Worm (Caenorhabditis elegans) whole organism, midembryonic: ENCODE results near the gene glt-6.
A peak's percentile ranks its signal among the peaks of the same experiment; 100 is the strongest.

Experiments used
- T22C8.4 ChIP-seq: fragments of 200-800 bp; sonication (Bioruptor generic); IDR thresholded peaks from 2 replicates; pipeline ENCODE4 v1.3.6; 2022; ENCODE audit warnings: missing genetic modification characterization, missing compliant biosample characterization
- cog-1 ChIP-seq: sonication (generic microtip); optimal IDR thresholded peaks from 2 replicates; lab custom pipeline; 2016; ENCODE audit warnings: missing genetic modification characterization, missing compliant biosample characterization
- flt-1 ChIP-seq: fragments of 200-800 bp; sonication (Bioruptor generic); IDR thresholded peaks from 2 replicates; pipeline ENCODE4 v1.3.6; 2022; ENCODE audit warnings: missing genetic modification characterization, missing compliant biosample characterization
- klf-2 ChIP-seq: fragments of 200-800 bp; sonication (Bioruptor generic); conservative IDR thresholded peaks from 2 replicates; pipeline ENCODE4 v1.3.6; 2022; ENCODE audit warnings: missing genetic modification reagents, missing genetic modification characterization, missing compliant biosample characterization
- med-1 ChIP-seq: sonication (generic microtip); optimal IDR thresholded peaks from 2 replicates; lab custom pipeline; 2017; ENCODE audit warnings: missing genetic modification characterization, mild to moderate bottlenecking, missing compliant biosample characterization, antibody characterized with exemption, missing genetic modification reagents; ENCODE audit not compliant: insufficient read depth
- ref-1 ChIP-seq: fragments of 200-800 bp; sonication (Bioruptor generic); conservative IDR thresholded peaks from 2 replicates; pipeline ENCODE4 v1.3.6; 2022; ENCODE audit warnings: missing genetic modification reagents, missing genetic modification characterization, missing compliant biosample characterization
- ztf-29 ChIP-seq: fragments of 200-800 bp; sonication (Bioruptor generic); IDR thresholded peaks from 2 replicates; pipeline ENCODE4 v1.3.6; 2022; ENCODE audit warnings: missing genetic modification reagents, missing genetic modification characterization, missing compliant biosample characterization

- no peak for TF ChIP-seq ref-1 (GFP tag; lab: Robert Waterston, UW)
- TF ChIP-seq klf-2 (GFP tag; lab: Robert Waterston, UW) = no peak
- peak; percentile 65 for TF ChIP-seq flt-1 (GFP tag; lab: Robert Waterston, UW)
- no peak for TF ChIP-seq med-1
- TF ChIP-seq T22C8.4 (GFP tag; lab: Robert Waterston, UW) = no peak
- no peak for TF ChIP-seq ztf-29 (GFP tag; lab: Robert Waterston, UW)
- TF ChIP-seq cog-1 (tag; lab: Kevin White, UChicago) = no peak
Observed at ce11 chrIV:7488457-7488783, 15.0 kb upstream of the glt-6 start.
